Fruit fly (Drosophila melanogaster): ENCODE results near the gene Mgstl.

DNA sequence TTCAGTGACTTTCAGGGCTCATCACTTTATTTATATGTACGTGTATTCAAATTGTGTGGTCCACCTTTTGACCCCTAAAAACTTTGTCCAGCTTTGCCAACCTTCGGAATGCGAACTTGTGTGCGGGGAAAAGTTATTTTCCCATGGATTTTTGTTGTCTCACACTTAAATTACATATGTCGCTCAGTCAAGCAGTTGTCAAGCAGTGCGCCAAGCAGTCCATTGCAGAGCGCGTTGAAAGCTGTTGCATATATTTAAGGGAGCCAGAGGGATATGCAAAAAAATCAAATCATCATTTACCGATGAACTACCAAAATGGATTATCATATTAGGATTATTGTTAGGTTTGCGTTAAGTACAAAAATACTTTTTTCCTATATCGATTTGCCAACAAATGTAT lies 41.3 kb downstream of the Mgstl start:
- TF ChIP-seq CG12768 (GFP tag; optimal IDR thresholded peaks at IDR 0.05) (no peak), pad (GFP tag; optimal IDR thresholded peaks at IDR 0.05) (no peak), CG11617 (GFP tag; optimal IDR thresholded peaks at IDR 0.05) (no peak), cnc (optimal IDR thresholded peaks at IDR 0.05) (no peak), Hr96 (GFP tag; optimal IDR thresholded peaks at IDR 0.05) (no peak), kay (GFP tag; ENCODE audit: borderline replicate concordance) (no peak), CG7101 (tag; optimal IDR thresholded peaks at IDR 0.05) (no peak), toe (GFP tag; optimal IDR thresholded peaks at IDR 0.05) (no peak), bab1 (GFP tag; optimal IDR thresholded peaks at IDR 0.05) (no peak), Clk (GFP tag; optimal IDR thresholded peaks at IDR 0.05) (no peak), CG7045 (GFP tag; optimal IDR thresholded peaks at IDR 0.05) (no peak), CG14711 (tag; optimal IDR thresholded peaks at IDR 0.05) (no peak)
